Fruit fly (Drosophila melanogaster): ENCODE results near the gene CG18599.

The CG18599 gene

DNA sequence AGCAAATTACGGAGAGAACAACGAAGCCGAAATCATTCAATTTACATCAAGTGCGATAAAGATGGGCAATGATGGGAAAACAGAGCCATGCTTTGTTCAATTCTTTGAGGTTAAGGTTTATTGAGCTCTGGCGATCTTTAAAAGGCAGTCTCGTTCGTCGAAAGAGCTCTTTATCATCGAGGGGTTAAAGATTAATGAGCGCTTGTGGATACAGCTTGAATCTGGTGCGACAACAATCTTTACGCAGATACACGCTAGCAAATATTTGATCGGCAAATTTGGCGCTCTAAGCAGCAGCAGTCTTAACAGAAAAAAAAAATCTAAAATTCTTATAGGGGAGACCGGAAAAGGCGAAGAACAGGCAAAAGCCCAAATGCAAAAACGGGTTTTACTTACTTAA lies 28.5 kb downstream of the CG18599 start (continued):
- TF ChIP-seq CG16863 (GFP tag; optimal IDR thresholded peaks at IDR 0.05) (no peak), Gsc (GFP tag; IDR thresholded peaks at IDR 0.05) (no peak), scrt (GFP tag; optimal IDR thresholded peaks at IDR 0.05) (peak; percentile 28), CG7987 (GFP tag; optimal IDR thresholded peaks at IDR 0.05) (no peak), H15 (GFP tag; IDR thresholded peaks at IDR 0.05) (no peak), az2 (GFP tag; optimal IDR thresholded peaks at IDR 0.05) (no peak), BtbVII (GFP tag; optimal IDR thresholded peaks at IDR 0.05) (peak; percentile 57), CG15073 (GFP tag; optimal IDR thresholded peaks at IDR 0.05) (no peak), bigmax (GFP tag; optimal IDR thresholded peaks at IDR 0.05) (peak; percentile 53), dimm (GFP tag; IDR thresholded peaks at IDR 0.05) (no peak), Awh (GFP tag; IDR thresholded peaks at IDR 0.05) (no peak), fd96Cb (tag; optimal IDR thresholded peaks at IDR 0.05) (no peak), CG17612 (GFP tag; IDR thresholded peaks at IDR 0.05) (no peak), da (GFP tag; optimal IDR thresholded peaks at IDR 0.05) (no peak), knrl (GFP tag; IDR thresholded peaks at IDR 0.05; ENCODE audit: partially characterized antibody) (no peak), CG6272 (GFP tag; IDR thresholded peaks at IDR 0.05) (no peak), GATAe (GFP tag; conservative IDR thresholded peaks at IDR 0.05) (no peak), sens-2 (GFP tag; IDR thresholded peaks at IDR 0.05) (no peak), CG7271 (tag; optimal IDR thresholded peaks at IDR 0.05) (no peak), CG15514 (GFP tag; optimal IDR thresholded peaks at IDR 0.05) (peak; percentile 51), CG17385 (GFP tag; optimal IDR thresholded peaks at IDR 0.05) (peak; percentile 18), CG9727 (GFP tag; optimal IDR thresholded peaks at IDR 0.05) (peak; percentile 14), bsh (GFP tag; optimal IDR thresholded peaks at IDR 0.05) (no peak), rib (GFP tag; IDR thresholded peaks at IDR 0.05) (no peak), Fer3 (tag; optimal IDR thresholded peaks at IDR 0.05) (peak; percentile 37), CG12155 (GFP tag; optimal IDR thresholded peaks at IDR 0.05) (no peak), amos (GFP tag; IDR thresholded peaks at IDR 0.05; ENCODE audit: partially characterized antibody) (no peak), hkb (optimal IDR thresholded peaks at IDR 0.05) (no peak), hkb (GFP tag; IDR thresholded peaks at IDR 0.05) (no peak), zen2 (GFP tag; IDR thresholded peaks at IDR 0.05; ENCODE audit: partially characterized antibody) (no peak), gfzf (GFP tag; optimal IDR thresholded peaks at IDR 0.05) (no peak), HHEX (GFP tag; optimal IDR thresholded peaks at IDR 0.05) (no peak), Ets65A (GFP tag) (no peak), dm (GFP tag; optimal IDR thresholded peaks at IDR 0.05) (no peak), Meics (GFP tag; optimal IDR thresholded peaks at IDR 0.05) (peak; percentile 33), CG10267 (tag; optimal IDR thresholded peaks at IDR 0.05) (no peak), CG10274 (GFP tag; optimal IDR thresholded peaks at IDR 0.05) (no peak), her (GFP tag; optimal IDR thresholded peaks at IDR 0.05) (peak; percentile 3), CG12769 (tag; optimal IDR thresholded peaks at IDR 0.05) (peak; percentile 23), pita (GFP tag; optimal IDR thresholded peaks at IDR 0.05) (no peak), pho (GFP tag; optimal IDR thresholded peaks at IDR 0.05) (peak; percentile 14), gsb-n (tag; optimal IDR thresholded peaks at IDR 0.05) (no peak), org-1 (GFP tag; optimal IDR thresholded peaks at IDR 0.05) (no peak), CG8290 (GFP tag; optimal IDR thresholded peaks at IDR 0.05) (no peak), CG8290 (tag; optimal IDR thresholded peaks at IDR 0.05) (peak in 1 of 2 experiments; percentile 46), ewg (GFP tag; optimal IDR thresholded peaks at IDR 0.05) (no peak), Hmr (GFP tag; optimal IDR thresholded peaks at IDR 0.05) (peak; percentile 74), usp (GFP tag; optimal IDR thresholded peaks at IDR 0.05) (no peak), CrebB (tag; optimal IDR thresholded peaks at IDR 0.05) (peak; percentile 17), vfl (GFP tag; optimal IDR thresholded peaks at IDR 0.05) (no peak), Max (GFP tag; optimal IDR thresholded peaks at IDR 0.05) (no peak), CG14441 (GFP tag; IDR thresholded peaks at IDR 0.05) (no peak)

Measured in whole organism, embryonic.